Worm (Caenorhabditis elegans): Measurements from ENCODE around the gene C34F11.2.

DNA sequence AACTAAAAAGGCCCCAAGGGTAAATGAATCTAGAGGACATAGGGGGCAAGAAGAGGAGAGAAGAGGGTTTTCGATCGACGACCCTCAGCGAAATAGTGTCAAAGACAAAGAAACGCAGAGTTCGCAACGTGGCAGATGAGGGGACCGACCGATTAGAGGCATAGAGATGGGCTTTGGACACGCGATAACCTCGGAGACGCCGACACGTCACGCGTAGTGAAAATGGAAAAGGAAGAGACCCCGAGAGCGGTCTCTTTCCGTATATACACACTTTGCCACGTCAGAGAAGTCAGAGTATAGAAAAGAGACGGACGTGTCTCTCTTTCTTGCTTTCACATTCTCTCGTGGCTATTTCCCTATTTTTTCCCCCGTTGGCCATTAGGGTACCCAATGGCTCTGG, 30.6 kb upstream of the C34F11.2 start:
- peak; percentile 48 for TF ChIP-seq fos-1 (tag; optimal IDR thresholded peaks at IDR 0.05)
- no peak for TF ChIP-seq nhr-23 (tag; optimal IDR thresholded peaks at IDR 0.05)
- TF ChIP-seq snpc-4 (tag; optimal IDR thresholded peaks at IDR 0.05), result peak; percentile 62
- no peak for TF ChIP-seq elt-1 (tag; optimal IDR thresholded peaks at IDR 0.05)
- no peak for TF ChIP-seq ceh-16 (tag; optimal IDR thresholded peaks at IDR 0.05)
- peak; percentile 71 for TF ChIP-seq zag-1 (tag; optimal IDR thresholded peaks at IDR 0.05)
- no peak for TF ChIP-seq ama-1 (optimal IDR thresholded peaks at IDR 0.05)
- no peak for TF ChIP-seq lin-39 (tag; optimal IDR thresholded peaks at IDR 0.05)
